Worm (Caenorhabditis elegans): Measurements from ENCODE around the gene rev-1.
A peak's percentile ranks its signal among the peaks of the same experiment; 100 is the strongest.

ce11 chrII:7880373-7880862 lies 20.0 kb upstream of the rev-1 start, which contains the start of gene perm-1:
- TF ChIP-seq lin-35 (GFP tag; optimal IDR thresholded peaks at IDR 0.05) (peak in 1 of 3 experiments; percentile 61), F22D6.2 (tag; optimal IDR thresholded peaks at IDR 0.05) (no peak), ama-1 (optimal IDR thresholded peaks at IDR 0.05) (no peak), ama-1 (GFP tag; optimal IDR thresholded peaks at IDR 0.05) (no peak), nfya-2 (GFP tag; IDR thresholded peaks at IDR 0.05) (no peak), unc-62 (GFP tag; optimal IDR thresholded peaks at IDR 0.05) (no peak), Y95B8A.8 (GFP tag; IDR thresholded peaks at IDR 0.05) (peak; percentile 92), B0336.3 (GFP tag; IDR thresholded peaks at IDR 0.05) (peak; percentile 75), pha-4 (tag; optimal IDR thresholded peaks at IDR 0.05) (no peak), xnd-1 (tag; optimal IDR thresholded peaks at IDR 0.05) (peak; percentile 95)
